Fruit fly (Drosophila melanogaster) whole organism, wandering third instar larva: ENCODE data around the gene CG11899.

Experiments
- Abd-B ChIP-seq: fragments of >200 bp; optimal IDR thresholded peaks from 2 replicates; lab custom pipeline; 2017; ENCODE audit warnings: missing biosample characterization, missing genetic modification characterization
- CG32264 ChIP-seq: fragments of 200-800 bp; sonication (Bioruptor generic); optimal IDR thresholded peaks from 2 replicates; lab custom pipeline; 2016; ENCODE audit warnings: missing biosample characterization, missing genetic modification characterization
- CG9705 ChIP-seq: fragments of 200-800 bp; sonication (Bioruptor generic); optimal IDR thresholded peaks from 2 replicates; lab custom pipeline; 2018; ENCODE audit warnings: missing biosample characterization, mild to moderate bottlenecking, missing genetic modification characterization
- CrebA ChIP-seq: fragments of 200-800 bp; sonication (Bioruptor generic); optimal IDR thresholded peaks from 2 replicates; lab custom pipeline; 2016; ENCODE audit warnings: missing biosample characterization, mild to moderate bottlenecking, missing genetic modification characterization, borderline replicate concordance
- Dfd ChIP-seq: fragments of >200 bp; optimal IDR thresholded peaks from 2 replicates; lab custom pipeline; 2017; ENCODE audit warnings: missing biosample characterization, missing genetic modification characterization
- Dif ChIP-seq: fragments of 200-275, 200-300 bp; sonication (Bioruptor generic); optimal IDR thresholded peaks from 2 replicates; lab custom pipeline; 2018; ENCODE audit warnings: missing biosample characterization, missing genetic modification characterization; ENCODE audit not compliant: partially characterized antibody
- GATAd ChIP-seq: sonication (Bioruptor generic); optimal IDR thresholded peaks from 2 replicates; lab custom pipeline; 2016; ENCODE audit warnings: missing biosample characterization, missing genetic modification characterization
- HLH106 ChIP-seq: fragments of 200-800 bp; optimal IDR thresholded peaks from 3 replicates; lab custom pipeline; 2019; ENCODE audit warnings: missing biosample characterization, mild to moderate bottlenecking, missing genetic modification characterization, moderate library complexity
- Hnf4 ChIP-seq: fragments of 200-800 bp; sonication (Bioruptor generic); optimal IDR thresholded peaks from 2 replicates; lab custom pipeline; 2016; ENCODE audit warnings: missing biosample characterization, mild to moderate bottlenecking, missing genetic modification characterization
- Hr78 ChIP-seq: fragments of >200 bp; optimal IDR thresholded peaks from 2 replicates; lab custom pipeline; 2017; ENCODE audit warnings: missing biosample characterization, missing genetic modification characterization
- Hr83 ChIP-seq: fragments of 200-300 bp; sonication (Bioruptor generic); optimal IDR thresholded peaks from 2 replicates; lab custom pipeline; 2016; ENCODE audit warnings: missing biosample characterization, mild to moderate bottlenecking, missing genetic modification characterization, moderate library complexity; ENCODE audit not compliant: poor library complexity, severe bottlenecking
- Jra ChIP-seq: sonication (Bioruptor generic); optimal IDR thresholded peaks from 2 replicates; lab custom pipeline; 2016; ENCODE audit warnings: missing biosample characterization, missing genetic modification characterization
- Mio ChIP-seq: sonication (Bioruptor generic); optimal IDR thresholded peaks from 2 replicates; lab custom pipeline; 2016; ENCODE audit warnings: missing biosample characterization, missing genetic modification characterization
- Myc ChIP-seq: fragments of >200 bp; optimal IDR thresholded peaks from 2 replicates; lab custom pipeline; 2017
- N ChIP-seq: fragments of >200 bp; optimal IDR thresholded peaks from 2 replicates; lab custom pipeline; 2018; ENCODE audit warnings: missing biosample characterization, missing external identifiers, missing genetic modification characterization
- OdsH ChIP-seq: fragments of 200-800 bp; sonication (Bioruptor generic); optimal IDR thresholded peaks from 2 replicates; lab custom pipeline; 2016; ENCODE audit warnings: missing biosample characterization, mild to moderate bottlenecking, missing genetic modification characterization
- Rel ChIP-seq, 2 experiments: fragments of 200-800 bp; sonication (Bioruptor generic) in 1 of 2; optimal IDR thresholded peaks; 2 replicates in 1 of 2; 3 replicates in 1 of 2; lab custom pipeline; 2016 to 2019; ENCODE audit warnings: mild to moderate bottlenecking in 2 of 2, missing biosample characterization in 2 of 2, missing genetic modification characterization in 2 of 2, moderate library complexity in 1 of 2
- Sp1 ChIP-seq: fragments of 200-800 bp; sonication (Bioruptor generic); optimal IDR thresholded peaks from 3 replicates; lab custom pipeline; 2019; ENCODE audit warnings: missing biosample characterization, mild to moderate bottlenecking, missing genetic modification characterization, moderate library complexity
- Vsx2 ChIP-seq: fragments of 200-300, 225-300 bp; sonication (Bioruptor generic); optimal IDR thresholded peaks from 2 replicates; lab custom pipeline; 2018; ENCODE audit warnings: missing biosample characterization, missing genetic modification characterization; ENCODE audit not compliant: partially characterized antibody
- br ChIP-seq: fragments of 200-800 bp; sonication (Bioruptor generic); optimal IDR thresholded peaks from 2 replicates; lab custom pipeline; 2016; ENCODE audit warnings: missing biosample characterization, missing genetic modification characterization
- brk ChIP-seq: fragments of 200-800 bp; sonication (Bioruptor generic); optimal IDR thresholded peaks from 2 replicates; lab custom pipeline; 2016; ENCODE audit warnings: missing biosample characterization, mild to moderate bottlenecking, missing genetic modification characterization
- dl ChIP-seq, 2 experiments: fragments of 175-275, 200-275 bp in 1 of 2; fragments of 200-275 bp in 1 of 2; sonication (Bioruptor generic); optimal IDR thresholded peaks; lab custom pipeline; 2018; ENCODE audit warnings: mild to moderate bottlenecking in 2 of 2, missing biosample characterization in 2 of 2, missing genetic modification characterization in 2 of 2, moderate library complexity in 2 of 2; ENCODE audit not compliant: partially characterized antibody in 2 of 2, insufficient read depth in 1 of 2
- dmrt93B ChIP-seq: fragments of 200-800 bp; sonication (Bioruptor generic); optimal IDR thresholded peaks from 2 replicates; lab custom pipeline; 2018; ENCODE audit warnings: missing biosample characterization, mild to moderate bottlenecking, missing genetic modification characterization
- dsf ChIP-seq: sonication (Bioruptor generic); optimal IDR thresholded peaks from 2 replicates; lab custom pipeline; 2016; ENCODE audit warnings: missing biosample characterization, missing genetic modification characterization, borderline replicate concordance
- ey ChIP-seq: fragments of 200-800 bp; sonication (Bioruptor generic); optimal IDR thresholded peaks from 2 replicates; lab custom pipeline; 2016; ENCODE audit warnings: missing biosample characterization, missing genetic modification characterization
- foxo ChIP-seq, 2 experiments: fragments of 200-800 bp; sonication (Bioruptor generic); optimal IDR thresholded peaks; 2 replicates in 1 of 2; 3 replicates in 1 of 2; lab custom pipeline; 2016 to 2017; ENCODE audit warnings: missing biosample characterization in 2 of 2, missing genetic modification characterization in 2 of 2
- fru ChIP-seq: fragments of 200-800 bp; sonication (Bioruptor generic); optimal IDR thresholded peaks from 3 replicates; lab custom pipeline; 2016; ENCODE audit warnings: missing biosample characterization, mild to moderate bottlenecking, missing genetic modification characterization
- h ChIP-seq: fragments of 200-800 bp; sonication (Bioruptor generic); optimal IDR thresholded peaks from 3 replicates; lab custom pipeline; 2016; ENCODE audit warnings: missing biosample characterization, mild to moderate bottlenecking, missing genetic modification characterization
- jim ChIP-seq: fragments of 175-275, 200-325 bp; sonication (Bioruptor generic); optimal IDR thresholded peaks from 2 replicates; lab custom pipeline; 2016; ENCODE audit warnings: missing biosample characterization, mild to moderate bottlenecking, missing genetic modification characterization
- lola ChIP-seq: fragments of >200 bp; optimal IDR thresholded peaks from 2 replicates; lab custom pipeline; 2017; ENCODE audit warnings: missing biosample characterization, missing genetic modification characterization
- pan ChIP-seq: fragments of >200 bp; optimal IDR thresholded peaks from 2 replicates; lab custom pipeline; 2017
- psq ChIP-seq: fragments of 200-800 bp; sonication (Bioruptor generic); optimal IDR thresholded peaks from 3 replicates; lab custom pipeline; 2017; ENCODE audit warnings: missing biosample characterization, mild to moderate bottlenecking, missing genetic modification characterization, moderate library complexity
- rgr ChIP-seq: fragments of 200-800 bp; sonication (Bioruptor generic); optimal IDR thresholded peaks from 3 replicates; lab custom pipeline; 2016; ENCODE audit warnings: missing biosample characterization, mild to moderate bottlenecking, missing genetic modification characterization
- sage ChIP-seq: fragments of 200-800 bp; sonication (Bioruptor generic); optimal IDR thresholded peaks from 2 replicates; lab custom pipeline; 2016; ENCODE audit warnings: missing biosample characterization, mild to moderate bottlenecking, missing genetic modification characterization
- sv ChIP-seq: fragments of 200-800 bp; sonication (Bioruptor generic); optimal IDR thresholded peaks from 3 replicates; lab custom pipeline; 2016; ENCODE audit warnings: missing biosample characterization, missing genetic modification characterization
- tai ChIP-seq: sonication (Bioruptor generic); optimal IDR thresholded peaks from 2 replicates; lab custom pipeline; 2016; ENCODE audit warnings: missing biosample characterization, missing genetic modification characterization
- usp ChIP-seq: fragments of >200 bp; optimal IDR thresholded peaks from 2 replicates; lab custom pipeline; 2017; ENCODE audit warnings: missing biosample characterization, missing genetic modification characterization
- woc ChIP-seq: sonication (Bioruptor generic); optimal IDR thresholded peaks from 2 replicates; lab custom pipeline; 2016; ENCODE audit warnings: missing biosample characterization, mild to moderate bottlenecking, missing genetic modification characterization

Gene CG11899

dm6 chr3R:29207012-29207656, 6.9 kb downstream of the CG11899 start:
- peak; percentile 82 for TF ChIP-seq OdsH (GFP tag; lab: Kevin White, UChicago)
- peak; percentile 88 for TF ChIP-seq Sp1 (GFP tag; lab: Kevin White, UChicago)
- no peak for TF ChIP-seq lola (GFP tag; lab: Kevin White, UChicago)
- peak; percentile 80 for TF ChIP-seq fru (GFP tag; lab: Kevin White, UChicago)
- no peak for TF ChIP-seq jim
- TF ChIP-seq CrebA (GFP tag; lab: Kevin White, UChicago) = no peak
- TF ChIP-seq sv (GFP tag; lab: Kevin White, UChicago) = no peak
- TF ChIP-seq Vsx2 (GFP tag; lab: Kevin White, UChicago) = no peak
- TF ChIP-seq h (GFP tag; lab: Kevin White, UChicago) = peak; percentile 87
- peak; percentile 91 for TF ChIP-seq psq (GFP tag; lab: Kevin White, UChicago)
- TF ChIP-seq CG9705 (GFP tag; lab: Kevin White, UChicago) = peak; percentile 86
- peak; percentile 63 for TF ChIP-seq br (GFP tag; lab: Kevin White, UChicago)
- no peak for TF ChIP-seq Rel (GFP tag; optimal IDR thresholded peaks at IDR 0.05; lab: Kevin White, UChicago)
- peak; percentile 68 for TF ChIP-seq Rel (tag; optimal IDR thresholded peaks at IDR 0.05; lab: Kevin White, UChicago)
- no peak for TF ChIP-seq Abd-B (GFP tag; lab: Kevin White, UChicago)
- peak; percentile 76 for TF ChIP-seq sage (GFP tag; lab: Kevin White, UChicago)
- TF ChIP-seq Hr83 (GFP tag; lab: Kevin White, UChicago) = no peak
- TF ChIP-seq Myc = no peak
- no peak for TF ChIP-seq usp (GFP tag; lab: Kevin White, UChicago)
- peak; percentile 42 for TF ChIP-seq dsf (GFP tag; lab: Kevin White, UChicago)
- TF ChIP-seq Jra (GFP tag; lab: Kevin White, UChicago) = peak; percentile 9
- peak in 1 of 2 experiments; percentile 18 for TF ChIP-seq dl (GFP tag; optimal IDR thresholded peaks at IDR 0.05; lab: Kevin White, UChicago; ENCODE audit: insufficient read depth in 1 of 2, partially characterized antibody in 2 of 2)
- peak; percentile 92 for TF ChIP-seq HLH106
- peak; percentile 56 for TF ChIP-seq N (GFP tag; lab: Kevin White, UChicago)
- peak; percentile 55 for TF ChIP-seq Dfd (GFP tag; lab: Kevin White, UChicago)
- peak; percentile 72 for TF ChIP-seq ey (GFP tag; lab: Kevin White, UChicago)
- peak; percentile 80 for TF ChIP-seq dmrt93B (GFP tag; lab: Kevin White, UChicago)
- no peak for TF ChIP-seq tai
- TF ChIP-seq woc (GFP tag; lab: Kevin White, UChicago) = peak; percentile 50
- no peak for TF ChIP-seq CG32264
- TF ChIP-seq brk = peak; percentile 52
- peak; percentile 80 for TF ChIP-seq rgr (GFP tag; lab: Kevin White, UChicago)
- no peak for TF ChIP-seq GATAd (GFP tag; lab: Kevin White, UChicago)
- no peak for TF ChIP-seq Hr78 (GFP tag; lab: Kevin White, UChicago)
- TF ChIP-seq Mio (GFP tag; lab: Kevin White, UChicago) = no peak
- TF ChIP-seq pan (lab: Kevin White, UChicago) = no peak
- no peak for TF ChIP-seq Dif (GFP tag; lab: Kevin White, UChicago)
- peak; percentile 74 for TF ChIP-seq Hnf4 (GFP tag; lab: Kevin White, UChicago)
- TF ChIP-seq foxo (GFP tag; optimal IDR thresholded peaks at IDR 0.05; lab: Kevin White, UChicago) = peak in 1 of 2 experiments; percentile 85
- TF ChIP-seq, all 38 proteins: peak for 22

dm6 chr3R:29207996-29208395, 7.7 kb downstream of the CG11899 start:
- TF ChIP-seq Dif (GFP tag; lab: Kevin White, UChicago) (no peak), Dfd (GFP tag; lab: Kevin White, UChicago) (no peak), CG9705 (GFP tag; lab: Kevin White, UChicago) (no peak), Abd-B (GFP tag; lab: Kevin White, UChicago) (no peak), Rel (GFP tag; optimal IDR thresholded peaks at IDR 0.05; lab: Kevin White, UChicago) (no peak), Rel (tag; optimal IDR thresholded peaks at IDR 0.05; lab: Kevin White, UChicago) (no peak), tai (no peak), br (GFP tag; lab: Kevin White, UChicago) (peak; percentile 60), Jra (GFP tag; lab: Kevin White, UChicago) (no peak), h (GFP tag; lab: Kevin White, UChicago) (peak; percentile 45), brk (no peak), rgr (GFP tag; lab: Kevin White, UChicago) (peak; percentile 40), lola (GFP tag; lab: Kevin White, UChicago) (no peak), Hnf4 (GFP tag; lab: Kevin White, UChicago) (peak; percentile 12), dl (GFP tag; optimal IDR thresholded peaks at IDR 0.05; lab: Kevin White, UChicago; ENCODE audit: insufficient read depth in 1 of 2, partially characterized antibody in 2 of 2) (no peak), Hr78 (GFP tag; lab: Kevin White, UChicago) (no peak), fru (GFP tag; lab: Kevin White, UChicago) (peak; percentile 61), dsf (GFP tag; lab: Kevin White, UChicago) (no peak), Myc (no peak), OdsH (GFP tag; lab: Kevin White, UChicago) (no peak), sage (GFP tag; lab: Kevin White, UChicago) (no peak), CrebA (GFP tag; lab: Kevin White, UChicago) (no peak), sv (GFP tag; lab: Kevin White, UChicago) (peak; percentile 6), CG32264 (no peak), usp (GFP tag; lab: Kevin White, UChicago) (no peak), GATAd (GFP tag; lab: Kevin White, UChicago) (no peak), foxo (GFP tag; optimal IDR thresholded peaks at IDR 0.05; lab: Kevin White, UChicago) (peak in 1 of 2 experiments; percentile 55), Mio (GFP tag; lab: Kevin White, UChicago) (no peak), jim (no peak), ey (GFP tag; lab: Kevin White, UChicago) (peak; percentile 37), Vsx2 (GFP tag; lab: Kevin White, UChicago) (no peak), dmrt93B (GFP tag; lab: Kevin White, UChicago) (no peak), Hr83 (GFP tag; lab: Kevin White, UChicago) (no peak), Sp1 (GFP tag; lab: Kevin White, UChicago) (peak; percentile 26), N (GFP tag; lab: Kevin White, UChicago) (no peak), psq (GFP tag; lab: Kevin White, UChicago) (peak; percentile 5), HLH106 (peak; percentile 27), woc (GFP tag; lab: Kevin White, UChicago) (peak; percentile 11), pan (lab: Kevin White, UChicago) (no peak)
- TF ChIP-seq, all 38 proteins: peak for 12
